Worm (Caenorhabditis elegans) whole organism, L2 larva: ENCODE results near the gene T06C12.9.

Experiments
- aly-2 ChIP-seq: fragments of 150-350 bp; optimal IDR thresholded peaks from 2 replicates; lab custom pipeline; 2014; ENCODE audit warnings: missing biosample characterization, missing genetic modification characterization
- ama-1 ChIP-seq: fragments of 150-350 bp; optimal IDR thresholded peaks from 2 replicates; lab custom pipeline; 2018; ENCODE audit warnings: inconsistent platforms
- ceh-16 ChIP-seq: fragments of 150-350 bp; optimal IDR thresholded peaks from 2 replicates; lab custom pipeline; 2014; ENCODE audit warnings: missing biosample characterization, missing genetic modification characterization
- ceh-82 ChIP-seq: fragments of 150-350 bp; optimal IDR thresholded peaks from 2 replicates; lab custom pipeline; 2014; ENCODE audit warnings: missing biosample characterization, missing genetic modification characterization
- lsy-2 ChIP-seq, 2 experiments: fragments of 150-350 bp in 1 of 2; sonication (generic microtip) in 1 of 2; optimal IDR thresholded peaks; 2 replicates each; lab custom pipeline; 2014 to 2017; ENCODE audit warnings: missing biosample characterization in 2 of 2, missing genetic modification characterization in 2 of 2
- mab-5 ChIP-seq: fragments of 150-350 bp; optimal IDR thresholded peaks from 2 replicates; lab custom pipeline; 2014; ENCODE audit warnings: missing biosample characterization, missing genetic modification characterization
- nhr-12 ChIP-seq: fragments of 150-350 bp; optimal IDR thresholded peaks from 2 replicates; lab custom pipeline; 2014; ENCODE audit warnings: missing biosample characterization, missing genetic modification characterization
- nhr-25 ChIP-seq: fragments of 150-350 bp; sonication (generic microtip); optimal IDR thresholded peaks from 3 replicates; lab custom pipeline; 2014; ENCODE audit warnings: missing biosample characterization, missing genetic modification characterization
- skn-1 ChIP-seq: sonication (generic microtip); optimal IDR thresholded peaks from 2 replicates; lab custom pipeline; 2017; ENCODE audit warnings: missing biosample characterization, missing genetic modification characterization
- snpc-4 ChIP-seq: fragments of 150-350 bp; optimal IDR thresholded peaks from 2 replicates; lab custom pipeline; 2014; ENCODE audit warnings: missing biosample characterization, missing genetic modification characterization
- unc-39 ChIP-seq: fragments of 150-350 bp; optimal IDR thresholded peaks from 2 replicates; lab custom pipeline; 2014; ENCODE audit warnings: missing biosample characterization, missing genetic modification characterization
- unc-62 ChIP-seq: fragments of 150-350 bp; optimal IDR thresholded peaks from 2 replicates; lab custom pipeline; 2014; ENCODE audit warnings: missing biosample characterization, missing genetic modification reagents, missing genetic modification characterization
- ztf-11 ChIP-seq: sonication (generic microtip); optimal IDR thresholded peaks from 2 replicates; lab custom pipeline; 2017; ENCODE audit warnings: missing biosample characterization, missing genetic modification characterization

DNA sequence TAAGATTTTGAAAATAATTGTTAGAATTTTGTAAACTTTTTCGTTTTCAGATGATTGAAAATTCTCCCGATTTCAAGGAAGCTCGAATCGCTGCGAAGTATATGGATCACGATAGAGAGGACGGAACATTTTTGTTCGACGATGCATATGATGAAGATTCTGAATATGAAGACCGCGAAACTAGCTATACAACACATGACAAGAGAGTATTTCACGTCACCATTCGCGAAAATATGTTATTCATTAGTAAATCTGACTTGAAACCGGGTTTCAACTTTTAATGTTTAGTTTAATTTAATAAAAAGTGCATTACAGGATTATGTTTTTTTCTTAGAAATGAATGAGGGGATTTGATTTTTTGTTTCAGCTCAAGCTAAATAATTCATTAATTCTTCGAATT is 15.5 kb downstream of the T06C12.9 start, which contains the start of gene str-57:
- TF ChIP-seq ceh-16 (tag; lab: Kevin White, UChicago) = no peak
- TF ChIP-seq nhr-12 = no peak
- no peak for TF ChIP-seq unc-62 (GFP tag; lab: Kevin White, UChicago)
- no peak for TF ChIP-seq ceh-82 (tag; lab: Kevin White, UChicago)
- TF ChIP-seq unc-39 (tag; lab: Kevin White, UChicago) = no peak
- no peak for TF ChIP-seq skn-1 (tag; lab: Kevin White, UChicago)
- no peak for TF ChIP-seq aly-2
- no peak for TF ChIP-seq nhr-25 (tag; lab: Kevin White, UChicago)
- TF ChIP-seq lsy-2 (tag; optimal IDR thresholded peaks at IDR 0.05; lab: Kevin White, UChicago) = no peak
- no peak for TF ChIP-seq ama-1 (lab: Kevin White, UChicago)
- no peak for TF ChIP-seq snpc-4 (tag; lab: Kevin White, UChicago)
- TF ChIP-seq ztf-11 = no peak
- no peak for TF ChIP-seq mab-5 (tag; lab: Kevin White, UChicago)
